Fruit fly (Drosophila melanogaster) whole organism, embryonic: Measurements from ENCODE around the gene ct.

ENCODE experiments used
- Atf-2 ChIP-seq: fragments of 200-800 bp; sonication (Bioruptor generic); optimal IDR thresholded peaks from 2 replicates; lab custom pipeline; 2016; ENCODE audit warnings: missing biosample characterization, missing genetic modification characterization
- CG1024 ChIP-seq: fragments of 200-800 bp; sonication (Bioruptor generic); IDR thresholded peaks from 2 replicates; pipeline ENCODE4 v1.3.6; 2022; ENCODE audit warnings: missing biosample characterization, missing genetic modification characterization
- CG10267 ChIP-seq: fragments of 200-800 bp; sonication (Bioruptor generic); optimal IDR thresholded peaks from 2 replicates; lab custom pipeline; 2018; ENCODE audit warnings: missing biosample characterization, mild to moderate bottlenecking, missing genetic modification characterization, moderate library complexity
- CG10462 ChIP-seq: fragments of 200-800 bp; sonication (Bioruptor generic); optimal IDR thresholded peaks from 2 replicates; lab custom pipeline; 2016; ENCODE audit warnings: missing biosample characterization, missing genetic modification characterization
- CG11560 ChIP-seq: fragments of 200-800 bp; sonication (Bioruptor generic); IDR thresholded peaks from 3 replicates; pipeline ENCODE4 v1.3.6; 2022; ENCODE audit warnings: missing biosample characterization, missing genetic modification characterization
- CG12391 ChIP-seq: fragments of 200-800 bp; sonication (Bioruptor generic); optimal IDR thresholded peaks from 3 replicates; lab custom pipeline; 2018; ENCODE audit warnings: missing biosample characterization, mild to moderate bottlenecking, missing genetic modification characterization, moderate library complexity
- CG13424 ChIP-seq: fragments of 200-800 bp; sonication (Bioruptor generic); optimal IDR thresholded peaks from 2 replicates; lab custom pipeline; 2019; ENCODE audit warnings: missing biosample characterization, mild to moderate bottlenecking, missing genetic modification characterization, moderate library complexity
- CG14667 ChIP-seq: fragments of 200-800 bp; sonication (Bioruptor generic); IDR thresholded peaks from 2 replicates; pipeline ENCODE4 v1.3.6; 2022; ENCODE audit warnings: missing biosample characterization, missing genetic modification characterization
- CG15696 ChIP-seq: fragments of 200-800 bp; sonication (Bioruptor generic); optimal IDR thresholded peaks from 2 replicates; lab custom pipeline; 2019; ENCODE audit warnings: missing biosample characterization, mild to moderate bottlenecking, missing genetic modification characterization, moderate library complexity
- CG17568 ChIP-seq: fragments of 200-800 bp; sonication (Bioruptor generic); optimal IDR thresholded peaks from 2 replicates; lab custom pipeline; 2018; ENCODE audit warnings: missing biosample characterization, mild to moderate bottlenecking, missing genetic modification characterization, moderate library complexity
- CG17829 ChIP-seq: fragments of 200-800 bp; optimal IDR thresholded peaks from 2 replicates; lab custom pipeline; 2019; ENCODE audit warnings: missing biosample characterization, mild to moderate bottlenecking, missing genetic modification characterization, moderate library complexity
- CG1792 ChIP-seq: fragments of 200-800 bp; sonication (Bioruptor generic); optimal IDR thresholded peaks from 2 replicates; lab custom pipeline; 2016; ENCODE audit warnings: missing biosample characterization, missing genetic modification characterization
- CG3726 ChIP-seq: fragments of 200-800 bp; sonication (Bioruptor generic); IDR thresholded peaks from 3 replicates; pipeline ENCODE4, ENCODE4 v1.3.6; 2022; ENCODE audit warnings: missing biosample characterization, missing genetic modification characterization
- CG4820 ChIP-seq: fragments of 200-800 bp; sonication (Bioruptor generic); optimal IDR thresholded peaks from 3 replicates; lab custom pipeline; 2016; ENCODE audit warnings: missing biosample characterization, missing genetic modification characterization
- CG6272 ChIP-seq: fragments of 200-800 bp; sonication (Bioruptor generic); IDR thresholded peaks from 2 replicates; pipeline ENCODE4 v1.3.6; 2022; ENCODE audit warnings: missing biosample characterization, missing genetic modification characterization
- CG6854 ChIP-seq: fragments of 200-800 bp; sonication (Bioruptor generic); optimal IDR thresholded peaks from 3 replicates; lab custom pipeline; 2017; ENCODE audit warnings: missing biosample characterization, mild to moderate bottlenecking, missing genetic modification characterization
- CG7372 ChIP-seq: fragments of 200-800 bp; sonication (Bioruptor generic); IDR thresholded peaks from 2 replicates; pipeline ENCODE4 v1.3.6; 2022; ENCODE audit warnings: missing biosample characterization, missing genetic modification characterization
- CG8944 ChIP-seq: fragments of 200-800 bp; sonication (Bioruptor generic); optimal IDR thresholded peaks from 3 replicates; lab custom pipeline; 2016; ENCODE audit warnings: missing biosample characterization, missing genetic modification characterization
- Dip2 ChIP-seq: fragments of 200-800 bp; sonication (Bioruptor generic); IDR thresholded peaks from 2 replicates; pipeline ENCODE4 v1.3.6; 2022; ENCODE audit warnings: missing biosample characterization, missing genetic modification characterization
- Dref ChIP-seq: fragments of 200-800 bp; sonication (Bioruptor generic); IDR thresholded peaks from 2 replicates; pipeline ENCODE4 v1.3.6; 2022; ENCODE audit warnings: missing biosample characterization, missing genetic modification characterization
- E2f2 ChIP-seq: fragments of 200-800 bp; sonication (Bioruptor generic); IDR thresholded peaks from 2 replicates; pipeline ENCODE4 v1.3.6; 2022; ENCODE audit warnings: missing biosample characterization, missing genetic modification characterization
- ERR ChIP-seq: fragments of 200-800 bp; sonication (Bioruptor generic); optimal IDR thresholded peaks from 2 replicates; lab custom pipeline; 2016; ENCODE audit warnings: missing biosample characterization, missing genetic modification characterization
- HLHmδ ChIP-seq: fragments of 200-800 bp; sonication (Bioruptor generic); optimal IDR thresholded peaks from 2 replicates; lab custom pipeline; 2018; ENCODE audit warnings: missing biosample characterization, mild to moderate bottlenecking, missing genetic modification characterization, moderate library complexity
- Hey ChIP-seq: fragments of 200-800 bp; sonication (Bioruptor generic); optimal IDR thresholded peaks from 3 replicates; lab custom pipeline; 2018; ENCODE audit warnings: missing biosample characterization, mild to moderate bottlenecking, missing genetic modification characterization
- Hr39 ChIP-seq: fragments of >200 bp; optimal IDR thresholded peaks from 2 replicates; lab custom pipeline; 2017
- Hr51 ChIP-seq, 2 experiments: fragments of 200-800 bp; sonication (Bioruptor generic); optimal IDR thresholded peaks; 2 replicates in 1 of 2; 3 replicates in 1 of 2; lab custom pipeline; 2016 to 2018; ENCODE audit warnings: missing biosample characterization in 2 of 2, missing genetic modification characterization in 2 of 2, mild to moderate bottlenecking in 1 of 2, moderate library complexity in 1 of 2
- Mes4 ChIP-seq: fragments of 200-800 bp; sonication (Bioruptor generic); optimal IDR thresholded peaks from 2 replicates; lab custom pipeline; 2016; ENCODE audit warnings: missing biosample characterization, missing genetic modification characterization
- NFAT ChIP-seq: fragments of 200-800 bp; sonication (Bioruptor generic); IDR thresholded peaks from 2 replicates; pipeline ENCODE4 v1.3.6; 2022; ENCODE audit warnings: missing biosample characterization, missing genetic modification characterization
- Nf-YC ChIP-seq: fragments of 200-800 bp; optimal IDR thresholded peaks from 3 replicates; lab custom pipeline; 2019; ENCODE audit warnings: missing biosample characterization, mild to moderate bottlenecking, missing genetic modification characterization, moderate library complexity
- Scr ChIP-seq: fragments of 200-800 bp; sonication (Bioruptor generic); IDR thresholded peaks from 2 replicates; pipeline ENCODE4 v1.3.6; 2022; ENCODE audit warnings: missing biosample characterization, missing genetic modification characterization; ENCODE audit not compliant: partially characterized antibody
- Sry-β ChIP-seq: fragments of 200-800 bp; sonication (Bioruptor generic); optimal IDR thresholded peaks from 2 replicates; lab custom pipeline; 2018; ENCODE audit warnings: missing biosample characterization, mild to moderate bottlenecking, missing genetic modification characterization, moderate library complexity
- Ssrp ChIP-seq: fragments of 200-800 bp; sonication (Bioruptor generic); optimal IDR thresholded peaks from 2 replicates; lab custom pipeline; 2018; ENCODE audit warnings: missing biosample characterization, mild to moderate bottlenecking, missing genetic modification characterization, moderate library complexity
- Xbp1 ChIP-seq: fragments of 200-800 bp; sonication (Bioruptor generic); optimal IDR thresholded peaks from 3 replicates; lab custom pipeline; 2016; ENCODE audit warnings: missing biosample characterization, mild to moderate bottlenecking, missing genetic modification characterization
- br ChIP-seq: fragments of >200 bp; optimal IDR thresholded peaks from 2 replicates; lab custom pipeline; 2017
- cas ChIP-seq: fragments of 200-800 bp; sonication (Bioruptor generic); IDR thresholded peaks from 2 replicates; pipeline ENCODE4 v1.3.6; 2022; ENCODE audit warnings: missing biosample characterization, missing genetic modification characterization
- emc ChIP-seq: fragments of 200-800 bp; sonication (Bioruptor generic); optimal IDR thresholded peaks from 2 replicates; lab custom pipeline; 2016; ENCODE audit warnings: missing biosample characterization, missing genetic modification characterization
- ftz-f1 ChIP-seq: fragments of 200-800 bp; sonication (Bioruptor generic); optimal IDR thresholded peaks from 2 replicates; lab custom pipeline; 2016; ENCODE audit warnings: missing biosample characterization, missing genetic modification characterization
- gce ChIP-seq: fragments of 200-800 bp; sonication (Bioruptor generic); IDR thresholded peaks from 3 replicates; pipeline ENCODE4 v1.3.6; 2022; ENCODE audit warnings: missing biosample characterization, missing genetic modification characterization
- gcm2 ChIP-seq: fragments of 200-800 bp; sonication (Bioruptor generic); optimal IDR thresholded peaks from 2 replicates; lab custom pipeline; 2016; ENCODE audit warnings: missing biosample characterization, missing genetic modification characterization
- hb ChIP-seq: fragments of 200-800 bp; sonication (Bioruptor generic); IDR thresholded peaks from 3 replicates; pipeline ENCODE4 v1.3.6; 2022; ENCODE audit warnings: missing biosample characterization, missing genetic modification characterization; ENCODE audit not compliant: partially characterized antibody
- lilli ChIP-seq: fragments of 200-800 bp; sonication (Bioruptor generic); optimal IDR thresholded peaks from 3 replicates; lab custom pipeline; 2016; ENCODE audit warnings: missing biosample characterization, missing genetic modification characterization
- maf-S ChIP-seq: fragments of 200-800 bp; sonication (Bioruptor generic); optimal IDR thresholded peaks from 2 replicates; lab custom pipeline; 2016; ENCODE audit warnings: missing biosample characterization, missing genetic modification characterization
- mam ChIP-seq: fragments of 200-800 bp; sonication (Bioruptor generic); optimal IDR thresholded peaks from 3 replicates; lab custom pipeline; 2016; ENCODE audit warnings: missing biosample characterization, missing genetic modification characterization
- nerfin-1 ChIP-seq: fragments of 200-800 bp; sonication (Bioruptor generic); optimal IDR thresholded peaks from 3 replicates; lab custom pipeline; 2019; ENCODE audit warnings: missing biosample characterization, mild to moderate bottlenecking, missing genetic modification characterization, moderate library complexity
- org-1 ChIP-seq: fragments of 200-800 bp; sonication (Bioruptor generic); optimal IDR thresholded peaks from 2 replicates; lab custom pipeline; 2017; ENCODE audit warnings: missing biosample characterization, missing genetic modification characterization
- ranshi ChIP-seq: fragments of 200-800 bp; sonication (Bioruptor generic); IDR thresholded peaks from 2 replicates; pipeline ENCODE4 v1.3.6; 2022; ENCODE audit warnings: missing biosample characterization, missing genetic modification characterization
- so ChIP-seq: fragments of 200-800 bp; sonication (Bioruptor generic); IDR thresholded peaks from 3 replicates; pipeline ENCODE4 v1.3.6; 2022; ENCODE audit warnings: missing biosample characterization, missing genetic modification characterization
- stc ChIP-seq: fragments of 200-800 bp; sonication (Bioruptor generic); IDR thresholded peaks from 2 replicates; pipeline ENCODE4 v1.3.6; 2022; ENCODE audit warnings: missing biosample characterization, missing genetic modification characterization
- trem ChIP-seq: fragments of 200-800 bp; optimal IDR thresholded peaks from 3 replicates; lab custom pipeline; 2019; ENCODE audit warnings: missing biosample characterization, mild to moderate bottlenecking, missing genetic modification characterization, moderate library complexity
- trh ChIP-seq: fragments of 200-800 bp; sonication (Bioruptor generic); optimal IDR thresholded peaks from 2 replicates; lab custom pipeline; 2016; ENCODE audit warnings: missing biosample characterization, missing genetic modification characterization
- unpg ChIP-seq: fragments of 200-800 bp; sonication (Bioruptor generic); optimal IDR thresholded peaks from 3 replicates; lab custom pipeline; 2018; ENCODE audit warnings: missing biosample characterization, mild to moderate bottlenecking, missing genetic modification characterization, moderate library complexity
- z ChIP-seq: fragments of 200-800 bp; sonication (Bioruptor generic); IDR thresholded peaks from 3 replicates; pipeline ENCODE4 v1.3.6; 2022; ENCODE audit warnings: missing biosample characterization, missing genetic modification characterization

ct gene

DNA sequence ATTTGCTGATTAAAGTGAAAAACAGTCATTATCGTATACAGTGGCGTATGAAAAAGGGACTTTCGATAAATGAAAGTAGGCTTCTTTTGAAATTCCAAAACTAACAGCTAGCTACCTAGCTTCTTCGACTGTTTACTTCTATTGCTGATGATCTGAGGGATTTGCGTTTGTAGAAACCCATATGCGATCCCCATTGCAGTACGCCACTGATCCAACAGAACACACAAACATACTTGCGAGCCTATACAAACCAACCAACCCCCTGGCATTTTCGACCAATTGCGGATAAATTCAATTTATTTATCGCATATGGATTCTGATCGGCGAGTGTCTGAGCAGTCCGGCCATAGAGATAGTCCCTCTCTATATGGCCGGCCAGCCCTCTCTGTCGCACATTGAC is 43.4 kb downstream of the ct start:
- peak; percentile 76 for TF ChIP-seq CG8944 (GFP tag; lab: Kevin White, UChicago)
- peak; percentile 50; the same call in 1 of the 2 replicates for TF ChIP-seq NFAT (GFP tag; lab: Robert Waterston, UW)
- TF ChIP-seq Dip2 (GFP tag; lab: Robert Waterston, UW) = no peak
- peak; percentile 25 for TF ChIP-seq CG10462 (GFP tag; lab: Kevin White, UChicago)
- TF ChIP-seq CG13424 (tag; lab: Kevin White, UChicago) = peak; percentile 79
- peak; percentile 39; the same call in 1 of the 2 replicates for TF ChIP-seq ranshi
- no peak for TF ChIP-seq gcm2 (GFP tag; lab: Kevin White, UChicago)
- no peak for TF ChIP-seq CG6854
- peak; percentile 63 for TF ChIP-seq CG4820
- TF ChIP-seq Dref (GFP tag; lab: Robert Waterston, UW) = 0 out of 2 replicates have a peak, but pooled peaks have one; percentile 18
- TF ChIP-seq Hr51 (GFP tag; optimal IDR thresholded peaks at IDR 0.05; lab: Kevin White, UChicago) = peak in 1 of 2 experiments; percentile 72
- TF ChIP-seq Xbp1 (GFP tag; lab: Kevin White, UChicago) = peak; percentile 74
- no peak for TF ChIP-seq HLHmδ
- TF ChIP-seq CG12391 = peak; percentile 68
- peak; percentile 33; the same call in 1 of the 3 replicates for TF ChIP-seq gce (GFP tag; lab: Robert Waterston, UW)
- peak; percentile 59 for TF ChIP-seq lilli (GFP tag; lab: Kevin White, UChicago)
- peak; percentile 42 for TF ChIP-seq nerfin-1 (tag; lab: Kevin White, UChicago)
- TF ChIP-seq Atf-2 (GFP tag; lab: Kevin White, UChicago) = peak; percentile 7
- peak; percentile 14 for TF ChIP-seq CG10267 (tag; lab: Kevin White, UChicago)
- peak; percentile 40; the same call in 1 of the 2 replicates for TF ChIP-seq CG14667 (GFP tag; lab: Robert Waterston, UW)
- TF ChIP-seq Scr (GFP tag; lab: Robert Waterston, UW) = no peak
- peak; percentile 86 for TF ChIP-seq Nf-YC (tag; lab: Kevin White, UChicago)
- TF ChIP-seq CG17568 (GFP tag; lab: Kevin White, UChicago) = peak; percentile 22
- TF ChIP-seq stc (GFP tag; lab: Robert Waterston, UW) = peak; percentile 44
- peak; percentile 63; the same call in 1 of the 3 replicates for TF ChIP-seq so
- TF ChIP-seq Mes4 (GFP tag; lab: Kevin White, UChicago) = no peak
- peak; percentile 22 for TF ChIP-seq trem (tag; lab: Kevin White, UChicago)
- no peak for TF ChIP-seq cas (GFP tag; lab: Robert Waterston, UW)
- TF ChIP-seq CG17829 = peak; percentile 53
- no peak for TF ChIP-seq ERR (GFP tag; lab: Kevin White, UChicago)
- peak; percentile 45; the same call in 1 of the 2 replicates for TF ChIP-seq E2f2 (GFP tag; lab: Robert Waterston, UW)
- TF ChIP-seq Sry-β = no peak
- TF ChIP-seq CG1792 (GFP tag; lab: Kevin White, UChicago) = peak; percentile 36
- TF ChIP-seq emc (GFP tag; lab: Kevin White, UChicago) = no peak
- TF ChIP-seq CG15696 (tag; lab: Kevin White, UChicago) = peak; percentile 45
- peak; percentile 49; the same call in 1 of the 3 replicates for TF ChIP-seq CG11560
- peak; percentile 70; the same call in 1 of the 3 replicates for TF ChIP-seq CG3726 (GFP tag; lab: Robert Waterston, UW)
- TF ChIP-seq maf-S (GFP tag; lab: Kevin White, UChicago) = peak; percentile 21
- TF ChIP-seq org-1 (GFP tag; lab: Kevin White, UChicago) = peak; percentile 37
- no peak for TF ChIP-seq ftz-f1 (GFP tag; lab: Kevin White, UChicago)
- peak; percentile 52; the same call in 1 of the 2 replicates for TF ChIP-seq CG1024 (GFP tag; lab: Robert Waterston, UW)
- no peak for TF ChIP-seq hb (GFP tag; lab: Robert Waterston, UW)
- TF ChIP-seq Hey = no peak
- TF ChIP-seq CG6272 = peak; percentile 58
- no peak for TF ChIP-seq Hr39 (lab: Kevin White, UChicago)
- TF ChIP-seq br = no peak
- no peak for TF ChIP-seq trh (GFP tag; lab: Kevin White, UChicago)
- peak; percentile 45; the same call in 1 of the 2 replicates for TF ChIP-seq CG7372 (GFP tag; lab: Robert Waterston, UW)
- TF ChIP-seq unpg (GFP tag; lab: Kevin White, UChicago) = peak; percentile 80
- TF ChIP-seq Ssrp = peak; percentile 29
- peak; percentile 59 for TF ChIP-seq mam
- TF ChIP-seq z (GFP tag; lab: Robert Waterston, UW) = no peak
